Fruit fly (Drosophila melanogaster) whole organism, embryonic: ENCODE data around the gene GAPsec.

Source experiments
- Atf6 ChIP-seq: fragments of 200-800 bp; sonication (Bioruptor generic); IDR thresholded peaks from 2 replicates; pipeline ENCODE4 v1.3.6; 2022; ENCODE audit warnings: missing biosample characterization, missing genetic modification characterization
- BtbVII ChIP-seq: fragments of 200-800 bp; sonication (Bioruptor generic); optimal IDR thresholded peaks from 3 replicates; lab custom pipeline; 2017; ENCODE audit warnings: missing biosample characterization, mild to moderate bottlenecking, missing genetic modification characterization
- CG10654 ChIP-seq: fragments of 200-800 bp; sonication (Bioruptor generic); optimal IDR thresholded peaks from 2 replicates; lab custom pipeline; 2016; ENCODE audit warnings: missing biosample characterization, missing genetic modification characterization
- CG11695 ChIP-seq: fragments of 200-800 bp; sonication (Bioruptor generic); IDR thresholded peaks from 3 replicates; pipeline ENCODE4 v1.3.6; 2022; ENCODE audit warnings: missing biosample characterization, missing genetic modification characterization
- CG12104 ChIP-seq: fragments of 200-800 bp; sonication (Bioruptor generic); optimal IDR thresholded peaks from 3 replicates; lab custom pipeline; 2016; ENCODE audit warnings: missing biosample characterization, missing genetic modification characterization
- CG1233 ChIP-seq: fragments of 200-800 bp; sonication (Bioruptor generic); optimal IDR thresholded peaks from 4 replicates; lab custom pipeline; 2018; ENCODE audit warnings: missing biosample characterization, mild to moderate bottlenecking, missing genetic modification characterization
- CG12942 ChIP-seq: fragments of 200-800 bp; sonication (Bioruptor generic); optimal IDR thresholded peaks from 3 replicates; lab custom pipeline; 2016; ENCODE audit warnings: missing biosample characterization, missing genetic modification characterization
- CG14710 ChIP-seq: fragments of 200-800 bp; sonication (Bioruptor generic); optimal IDR thresholded peaks from 3 replicates; lab custom pipeline; 2019; ENCODE audit warnings: missing biosample characterization, mild to moderate bottlenecking, missing genetic modification characterization, moderate library complexity
- CG16779 ChIP-seq: fragments of 200-800 bp; sonication (Bioruptor generic); IDR thresholded peaks from 2 replicates; pipeline ENCODE4 v1.3.6; 2022; ENCODE audit warnings: missing biosample characterization, missing genetic modification characterization
- CG17385 ChIP-seq: fragments of 200-800 bp; sonication (Bioruptor generic); optimal IDR thresholded peaks from 3 replicates; lab custom pipeline; 2018; ENCODE audit warnings: missing biosample characterization, mild to moderate bottlenecking, missing genetic modification characterization
- CG1792 ChIP-seq: fragments of 200-800 bp; sonication (Bioruptor generic); optimal IDR thresholded peaks from 2 replicates; lab custom pipeline; 2016; ENCODE audit warnings: missing biosample characterization, missing genetic modification characterization
- CG18011 ChIP-seq: fragments of 200-800 bp; sonication (Bioruptor generic); optimal IDR thresholded peaks from 2 replicates; lab custom pipeline; 2017; ENCODE audit warnings: missing biosample characterization, missing genetic modification characterization, mild to moderate bottlenecking, moderate library complexity, missing genotype
- CG18262 ChIP-seq: fragments of 200-800 bp; optimal IDR thresholded peaks from 3 replicates; lab custom pipeline; 2019; ENCODE audit warnings: missing biosample characterization, mild to moderate bottlenecking, missing genetic modification characterization, moderate library complexity
- CG18599 ChIP-seq: fragments of 200-800 bp; sonication (Bioruptor generic); optimal IDR thresholded peaks from 3 replicates; lab custom pipeline; 2017; ENCODE audit warnings: missing biosample characterization, missing genetic modification characterization, mild to moderate bottlenecking, moderate library complexity, missing genetic modification reagents
- CG2199 ChIP-seq: fragments of 200-800 bp; sonication (Bioruptor generic); IDR thresholded peaks from 3 replicates; pipeline ENCODE4 v1.3.6; 2022; ENCODE audit warnings: missing biosample characterization, missing genetic modification characterization
- CG2712 ChIP-seq: fragments of 200-800 bp; optimal IDR thresholded peaks from 3 replicates; lab custom pipeline; 2019; ENCODE audit warnings: missing biosample characterization, mild to moderate bottlenecking, missing genetic modification characterization, moderate library complexity
- CG31224 ChIP-seq: fragments of 200-800 bp; sonication (Bioruptor generic); IDR thresholded peaks from 2 replicates; pipeline ENCODE4 v1.3.6; 2022; ENCODE audit warnings: missing biosample characterization, missing genetic modification characterization
- CG33213 ChIP-seq: fragments of 200-800 bp; sonication (Bioruptor generic); optimal IDR thresholded peaks from 3 replicates; lab custom pipeline; 2016; ENCODE audit warnings: missing biosample characterization, missing genetic modification characterization
- CG4282 ChIP-seq: fragments of 200-800 bp; sonication (Bioruptor generic); optimal IDR thresholded peaks from 2 replicates; lab custom pipeline; 2016; ENCODE audit warnings: missing biosample characterization, missing genetic modification characterization
- CG6683 ChIP-seq: fragments of 200-800 bp; sonication (Bioruptor generic); optimal IDR thresholded peaks from 2 replicates; lab custom pipeline; 2017; ENCODE audit warnings: missing biosample characterization, mild to moderate bottlenecking, missing genetic modification characterization, missing genetic modification reagents
- CG7987 ChIP-seq: fragments of 200-800 bp; sonication (Bioruptor generic); optimal IDR thresholded peaks from 2 replicates; lab custom pipeline; 2018; ENCODE audit warnings: missing biosample characterization, mild to moderate bottlenecking, missing genetic modification characterization, moderate library complexity
- CG8944 ChIP-seq: fragments of 200-800 bp; sonication (Bioruptor generic); optimal IDR thresholded peaks from 3 replicates; lab custom pipeline; 2016; ENCODE audit warnings: missing biosample characterization, missing genetic modification characterization
- CG9727 ChIP-seq: fragments of 200-800 bp; sonication (Bioruptor generic); optimal IDR thresholded peaks from 3 replicates; lab custom pipeline; 2017; ENCODE audit warnings: missing biosample characterization, mild to moderate bottlenecking, missing genetic modification characterization
- CTCF ChIP-seq: fragments of 200-800 bp; sonication (Bioruptor generic); optimal IDR thresholded peaks from 2 replicates; lab custom pipeline; 2017; ENCODE audit warnings: missing biosample characterization, mild to moderate bottlenecking, missing genetic modification characterization, moderate library complexity
- E2f2 ChIP-seq: fragments of 200-800 bp; sonication (Bioruptor generic); IDR thresholded peaks from 2 replicates; pipeline ENCODE4 v1.3.6; 2022; ENCODE audit warnings: missing biosample characterization, missing genetic modification characterization
- HLH4C ChIP-seq: fragments of 200-800 bp; sonication (Bioruptor generic); IDR thresholded peaks from 3 replicates; pipeline ENCODE4 v1.3.6; 2022; ENCODE audit warnings: missing biosample characterization, missing genetic modification characterization; ENCODE audit not compliant: partially characterized antibody
- HLHmδ ChIP-seq: fragments of 200-800 bp; sonication (Bioruptor generic); optimal IDR thresholded peaks from 2 replicates; lab custom pipeline; 2018; ENCODE audit warnings: missing biosample characterization, mild to moderate bottlenecking, missing genetic modification characterization, moderate library complexity
- HmgD ChIP-seq: fragments of 200-800 bp; sonication (Bioruptor generic); optimal IDR thresholded peaks from 3 replicates; lab custom pipeline; 2016; ENCODE audit warnings: missing biosample characterization, missing genetic modification characterization
- Lpt ChIP-seq: fragments of >200 bp; optimal IDR thresholded peaks from 2 replicates; lab custom pipeline; 2018; ENCODE audit warnings: missing biosample characterization, missing genetic modification characterization
- Med ChIP-seq: fragments of 200-800 bp; sonication (Bioruptor generic); peaks from one replicate; lab custom pipeline; 2016; ENCODE audit warnings: missing biosample characterization, missing genetic modification characterization, mild to moderate bottlenecking, inconsistent platforms, moderate library complexity
- Mrtf ChIP-seq: fragments of 200-800 bp; sonication (Bioruptor generic); IDR thresholded peaks from 3 replicates; pipeline ENCODE4 v1.3.6; 2022; ENCODE audit warnings: missing biosample characterization, missing genetic modification characterization
- Nf-YA ChIP-seq: fragments of 200-800 bp; sonication (Bioruptor generic); IDR thresholded peaks from 2 replicates; pipeline ENCODE4 v1.3.6; 2022; ENCODE audit warnings: missing biosample characterization, missing genetic modification characterization
- Oaz ChIP-seq: fragments of 200-800 bp; sonication (Bioruptor generic); IDR thresholded peaks from 2 replicates; pipeline ENCODE4 v1.3.6; 2022; ENCODE audit warnings: missing biosample characterization, missing genetic modification characterization
- Optix ChIP-seq: fragments of 200-800 bp; sonication (Bioruptor generic); IDR thresholded peaks from 3 replicates; pipeline ENCODE4 v1.3.6; 2022; ENCODE audit warnings: missing biosample characterization, missing genetic modification characterization
- Sry-δ ChIP-seq: fragments of 200-800 bp; sonication (Bioruptor generic); optimal IDR thresholded peaks from 2 replicates; lab custom pipeline; 2016; ENCODE audit warnings: missing biosample characterization, missing genetic modification characterization
- Xrp1 ChIP-seq: fragments of 200-800 bp; sonication (Bioruptor generic); IDR thresholded peaks from 2 replicates; pipeline ENCODE4 v1.3.6; 2022; ENCODE audit warnings: missing biosample characterization, missing genetic modification characterization
- ap ChIP-seq: fragments of 200-800 bp; sonication (Bioruptor generic); IDR thresholded peaks from 2 replicates; pipeline ENCODE4 v1.3.6; 2022; ENCODE audit warnings: missing biosample characterization, missing genetic modification characterization
- corto ChIP-seq: fragments of 200-800 bp; sonication (Bioruptor generic); optimal IDR thresholded peaks from 2 replicates; lab custom pipeline; 2016; ENCODE audit warnings: missing biosample characterization, mild to moderate bottlenecking, missing genetic modification characterization, moderate library complexity
- ems ChIP-seq: fragments of 200-800 bp; sonication (Bioruptor generic); optimal IDR thresholded peaks from 3 replicates; lab custom pipeline; 2016; ENCODE audit warnings: missing biosample characterization, missing genetic modification characterization
- fd3F ChIP-seq: fragments of 200-800 bp; sonication (Bioruptor generic); optimal IDR thresholded peaks from 2 replicates; lab custom pipeline; 2018; ENCODE audit warnings: missing biosample characterization, mild to moderate bottlenecking, missing genetic modification characterization, moderate library complexity
- grau ChIP-seq: fragments of 200-800 bp; optimal IDR thresholded peaks from 3 replicates; lab custom pipeline; 2019; ENCODE audit warnings: missing biosample characterization, mild to moderate bottlenecking, missing genetic modification characterization, moderate library complexity
- gsb ChIP-seq: fragments of 200-800 bp; sonication (Bioruptor generic); IDR thresholded peaks from 2 replicates; pipeline ENCODE4 v1.3.6; 2022; ENCODE audit warnings: missing biosample characterization, missing genetic modification characterization
- hth ChIP-seq: fragments of >200 bp; optimal IDR thresholded peaks from 2 replicates; lab custom pipeline; 2017; ENCODE audit warnings: inconsistent platforms
- jing ChIP-seq: fragments of 200-800 bp; sonication (Bioruptor generic); optimal IDR thresholded peaks from 2 replicates; lab custom pipeline; 2018; ENCODE audit warnings: missing biosample characterization, mild to moderate bottlenecking, missing genetic modification characterization
- kah ChIP-seq: fragments of 200-800 bp; sonication (Bioruptor generic); optimal IDR thresholded peaks from 2 replicates; lab custom pipeline; 2018; ENCODE audit warnings: missing biosample characterization, mild to moderate bottlenecking, missing genetic modification characterization
- lov ChIP-seq, 2 experiments: fragments of 200-800 bp in 1 of 2; fragments of >200 bp in 1 of 2; sonication (Bioruptor generic) in 1 of 2; IDR thresholded peaks in 1 of 2; optimal IDR thresholded peaks in 1 of 2; 2 replicates in 1 of 2; 3 replicates in 1 of 2; pipeline versions ENCODE4 v1.3.6 to Lab custom; 2017 to 2022; ENCODE audit warnings: missing biosample characterization in 1 of 2, missing genetic modification characterization in 1 of 2
- pb ChIP-seq: fragments of 200-800 bp; sonication (Bioruptor generic); optimal IDR thresholded peaks from 3 replicates; lab custom pipeline; 2016; ENCODE audit warnings: missing biosample characterization, missing genetic modification characterization
- sd ChIP-seq: fragments of 200-800 bp; sonication (Bioruptor generic); optimal IDR thresholded peaks from 3 replicates; lab custom pipeline; 2018; ENCODE audit warnings: missing biosample characterization, mild to moderate bottlenecking, missing genetic modification characterization, moderate library complexity
- slbo ChIP-seq: fragments of 200-800 bp; sonication (Bioruptor generic); IDR thresholded peaks from 2 replicates; pipeline ENCODE4 v1.3.6; 2022; ENCODE audit warnings: missing biosample characterization, missing genetic modification characterization
- tin ChIP-seq: fragments of 200-800 bp; sonication (Bioruptor generic); optimal IDR thresholded peaks from 3 replicates; lab custom pipeline; 2016; ENCODE audit warnings: missing biosample characterization, missing genetic modification characterization
- vfl ChIP-seq: fragments of 200-800 bp; sonication (Bioruptor generic); optimal IDR thresholded peaks from 2 replicates; lab custom pipeline; 2016; ENCODE audit warnings: missing biosample characterization, missing genetic modification characterization
- wek ChIP-seq: fragments of 200-800 bp; sonication (Bioruptor generic); optimal IDR thresholded peaks from 3 replicates; lab custom pipeline; 2018; ENCODE audit warnings: missing biosample characterization, mild to moderate bottlenecking, missing genetic modification characterization, moderate library complexity

Gene GAPsec

dm6 chr3L:8628964-8629363, 5.3 kb upstream of the GAPsec start (continued):
- TF ChIP-seq Atf6 (GFP tag; lab: Robert Waterston, UW): peak; percentile 40; the same call in 1 of the 2 replicates
- no peak for TF ChIP-seq sd (tag; lab: Kevin White, UChicago)
- TF ChIP-seq CG18011 (GFP tag; lab: Kevin White, UChicago): no peak
- TF ChIP-seq CG33213 (GFP tag; lab: Kevin White, UChicago): no peak
- TF ChIP-seq lov (optimal IDR thresholded peaks at IDR 0.05; lab: Kevin White, UChicago): no peak
- no peak for TF ChIP-seq lov (GFP tag; IDR thresholded peaks at IDR 0.05; lab: Robert Waterston, UW)
- no peak for TF ChIP-seq CTCF
- peak; percentile 90 for TF ChIP-seq Xrp1 (GFP tag; lab: Robert Waterston, UW)
- peak; percentile 48 for TF ChIP-seq tin (GFP tag; lab: Kevin White, UChicago)
- TF ChIP-seq wek (GFP tag; lab: Kevin White, UChicago): no peak
- TF ChIP-seq BtbVII (GFP tag; lab: Kevin White, UChicago): no peak
- TF ChIP-seq kah (GFP tag; lab: Kevin White, UChicago): peak; percentile 34
- peak; percentile 17 for TF ChIP-seq CG6683 (GFP tag; lab: Kevin White, UChicago)
- no peak for TF ChIP-seq ems (GFP tag; lab: Kevin White, UChicago)
- TF ChIP-seq HLH4C (GFP tag; lab: Robert Waterston, UW): no peak
- no peak; the same call in 1 of the 2 replicates for TF ChIP-seq Oaz (GFP tag; lab: Robert Waterston, UW)
- TF ChIP-seq CG11695: peak; percentile 75
- TF ChIP-seq corto (GFP tag; lab: Kevin White, UChicago): no peak
- peak; percentile 58 for TF ChIP-seq slbo (GFP tag; lab: Robert Waterston, UW)
- no peak for TF ChIP-seq pb (GFP tag; lab: Kevin White, UChicago)
- peak; percentile 87 for TF ChIP-seq CG18262 (tag; lab: Kevin White, UChicago)
- no peak for TF ChIP-seq CG16779
- peak; percentile 16 for TF ChIP-seq fd3F (GFP tag; lab: Kevin White, UChicago)
- peak; percentile 72 for TF ChIP-seq CG14710 (tag; lab: Kevin White, UChicago)
- no peak for TF ChIP-seq CG2199 (GFP tag; lab: Robert Waterston, UW)
- TF ChIP-seq grau (tag; lab: Kevin White, UChicago): peak; percentile 75
- TF ChIP-seq ap (GFP tag; lab: Robert Waterston, UW): peak; percentile 50
- peak; percentile 58; the same call in 2 of the 3 replicates for TF ChIP-seq Mrtf (GFP tag; lab: Robert Waterston, UW)
- TF ChIP-seq CG31224 (GFP tag; lab: Robert Waterston, UW): peak; percentile 73
- TF ChIP-seq CG12104 (GFP tag; lab: Kevin White, UChicago): peak; percentile 34
- no peak for TF ChIP-seq CG8944 (GFP tag; lab: Kevin White, UChicago)
- peak; percentile 63 for TF ChIP-seq Med (GFP tag; lab: Kevin White, UChicago)
- TF ChIP-seq CG17385 (GFP tag; lab: Kevin White, UChicago): peak; percentile 45
- no peak for TF ChIP-seq Optix (GFP tag; lab: Robert Waterston, UW)
- no peak for TF ChIP-seq vfl (GFP tag; lab: Kevin White, UChicago)
- TF ChIP-seq HLHmδ: no peak
- TF ChIP-seq CG1233 (GFP tag; lab: Kevin White, UChicago): peak; percentile 63
- TF ChIP-seq CG1792 (GFP tag; lab: Kevin White, UChicago): no peak
- peak; percentile 40 for TF ChIP-seq CG10654 (GFP tag; lab: Kevin White, UChicago)
- TF ChIP-seq CG7987 (GFP tag; lab: Kevin White, UChicago): no peak
- no peak for TF ChIP-seq HmgD (GFP tag; lab: Kevin White, UChicago)
- peak; percentile 78 for TF ChIP-seq gsb
- no peak for TF ChIP-seq CG12942 (GFP tag; lab: Kevin White, UChicago)
- peak; percentile 9; the same call in 1 of the 2 replicates for TF ChIP-seq Nf-YA (GFP tag; lab: Robert Waterston, UW)
- TF ChIP-seq hth (lab: Kevin White, UChicago): no peak
- TF ChIP-seq CG18599 (GFP tag; lab: Kevin White, UChicago): peak; percentile 60
- no peak for TF ChIP-seq Lpt
- peak; percentile 76 for TF ChIP-seq CG9727 (GFP tag; lab: Kevin White, UChicago)
- no peak for TF ChIP-seq Sry-δ (GFP tag; lab: Kevin White, UChicago)
- TF ChIP-seq jing (GFP tag; lab: Kevin White, UChicago): no peak
- peak; percentile 90 for TF ChIP-seq CG2712 (tag; lab: Kevin White, UChicago)
- TF ChIP-seq E2f2: peak; percentile 58; the same call in 1 of the 2 replicates
- TF ChIP-seq CG4282 (GFP tag; lab: Kevin White, UChicago): no peak
